Worm (Caenorhabditis elegans) whole organism, young adult: ENCODE measurements around the gene Y37D8A.26.

Experiments used
- B0261.1 ChIP-seq: sonication (generic microtip); optimal IDR thresholded peaks from 2 replicates; lab custom pipeline; 2016; ENCODE audit warnings: mild to moderate bottlenecking, missing genetic modification characterization, moderate library complexity, missing compliant biosample characterization
- hrde-1 ChIP-seq: sonication (generic microtip); optimal IDR thresholded peaks from 2 replicates; lab custom pipeline; 2016; ENCODE audit warnings: missing genetic modification characterization, mild to moderate bottlenecking, missing compliant biosample characterization, moderate library complexity, missing genotype, missing genetic modification reagents, borderline replicate concordance
- hsf-1 ChIP-seq: fragments of 200-800 bp; sonication (Bioruptor generic); IDR thresholded peaks from 2 replicates; pipeline ENCODE4 v1.3.6; 2022; ENCODE audit warnings: missing genetic modification reagents, missing genetic modification characterization, missing compliant biosample characterization
- nfya-1 ChIP-seq: sonication (generic microtip); optimal IDR thresholded peaks from 2 replicates; lab custom pipeline; 2017; ENCODE audit warnings: antibody characterized with exemption, missing compliant biosample characterization, missing genetic modification characterization, borderline replicate concordance; ENCODE audit not compliant: insufficient read depth
- pha-4 ChIP-seq: fragments of 150-350 bp; sonication (generic microtip); optimal IDR thresholded peaks from 2 replicates; lab custom pipeline; 2014; ENCODE audit warnings: missing biosample characterization, missing genetic modification reagents, missing genetic modification characterization
- rcor-1 ChIP-seq: fragments of 200-800 bp; sonication (Bioruptor generic); IDR thresholded peaks from 2 replicates; pipeline ENCODE4 v1.3.6; 2022; ENCODE audit warnings: missing genetic modification reagents, missing genetic modification characterization, missing compliant biosample characterization
- unc-62 ChIP-seq: fragments of 150-350 bp; optimal IDR thresholded peaks from 2 replicates; lab custom pipeline; 2014; ENCODE audit warnings: missing biosample characterization, missing genetic modification reagents, missing genetic modification characterization
- zfh-2 ChIP-seq: fragments of 200-800 bp; sonication (Bioruptor generic); conservative IDR thresholded peaks from 2 replicates; pipeline ENCODE4 v1.3.6; 2022; ENCODE audit warnings: missing genetic modification reagents, missing genetic modification characterization, missing compliant biosample characterization

ce11 chrIII:12822608-12823261 lies 33.8 kb downstream of the Y37D8A.26 start:
- TF ChIP-seq rcor-1 (GFP tag; lab: Robert Waterston, UW) = no peak
- no peak for TF ChIP-seq pha-4 (tag; lab: Kevin White, UChicago)
- no peak for TF ChIP-seq nfya-1 (tag; lab: Kevin White, UChicago)
- TF ChIP-seq hsf-1 (GFP tag; lab: Robert Waterston, UW) = no peak
- TF ChIP-seq unc-62 = no peak
- TF ChIP-seq zfh-2 = no peak
- TF ChIP-seq hrde-1 (tag; lab: Kevin White, UChicago) = no peak
- no peak for TF ChIP-seq B0261.1 (tag; lab: Kevin White, UChicago)
